Worm (Caenorhabditis elegans) whole organism, dauer: ENCODE measurements around the gene srx-6.
"Not testable (repeated sequence)": the region's sequence is repeated elsewhere in the genome, so short reads cannot be mapped to it uniquely, and the experiment has no call there.

Experiments used
- unc-62 ChIP-seq: sonication (generic microtip); optimal IDR thresholded peaks from 2 replicates; lab custom pipeline; 2017; ENCODE audit warnings: missing biosample characterization, missing genetic modification reagents, missing genetic modification characterization

srx-6 gene

DNA sequence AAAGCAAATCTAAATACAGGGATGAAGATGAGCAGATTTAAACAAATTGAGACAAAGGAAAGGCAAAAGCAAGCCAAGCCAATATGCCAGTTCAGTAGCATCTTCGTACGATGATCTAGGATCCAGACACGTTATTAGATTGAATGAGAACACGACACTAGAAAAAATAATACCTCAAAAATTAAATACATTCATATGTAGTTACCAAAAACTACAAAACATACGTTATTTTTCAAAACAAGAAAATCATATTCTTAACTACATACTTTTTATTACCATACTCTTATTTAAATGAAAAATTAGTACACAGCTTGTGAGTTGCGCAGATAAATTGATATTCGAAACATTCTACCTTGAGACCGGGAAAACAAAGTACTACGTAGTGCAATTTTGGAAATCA, at the start of gene srx-6:
srx-6 (minus strand) TSS at position 101 of the 400 bp plus-strand sequence.
- no peak for TF ChIP-seq unc-62 (GFP tag; lab: Kevin White, UChicago)

DNA sequence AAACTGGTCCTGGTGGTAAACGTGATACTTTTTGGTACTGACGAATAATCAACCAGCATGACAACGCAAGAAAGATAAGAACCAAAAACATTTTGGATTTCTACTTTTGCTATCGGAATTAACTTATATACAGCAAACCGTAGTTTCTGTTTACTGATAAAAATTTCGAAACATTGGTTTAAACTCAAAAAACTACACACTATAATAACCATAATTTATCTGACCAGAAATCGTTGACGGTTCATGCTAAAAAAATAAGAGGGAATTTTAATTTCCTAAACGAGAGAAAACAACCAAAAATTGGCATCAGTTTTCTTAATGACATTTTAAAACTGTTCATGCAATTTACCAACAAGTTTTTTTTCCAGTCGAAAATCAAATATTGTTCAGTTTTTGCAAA, 48.5 kb upstream of the srx-6 start, which contains the start of gene cyp-35A1:
cyp-35A1 (minus strand) TSS at position 101 of the 400 bp plus-strand sequence.
- no peak for TF ChIP-seq unc-62 (GFP tag; lab: Kevin White, UChicago)

DNA sequence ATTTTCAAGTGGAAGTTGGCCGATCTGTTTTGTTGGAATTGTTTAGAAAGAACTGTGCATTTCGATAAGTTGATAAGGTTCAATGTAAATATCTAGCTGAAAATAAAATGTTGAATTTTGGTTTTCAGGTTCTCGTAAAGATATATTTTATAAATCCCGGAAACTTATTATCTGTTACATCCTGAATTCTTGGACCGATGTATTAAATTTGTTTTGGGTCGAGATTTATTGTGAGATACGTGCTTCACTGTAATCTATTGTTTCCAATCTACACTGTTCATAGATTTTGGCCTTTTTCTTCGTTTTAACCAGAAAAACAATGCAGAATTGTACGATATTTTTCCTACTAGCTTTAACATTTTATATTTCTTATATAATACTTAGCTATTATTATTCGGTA, 44.0 kb upstream of the srx-6 start, which contains the start of gene C03G6.6:
C03G6.6 (plus strand) TSS at position 301 of the 400 bp plus-strand sequence.
- no peak for TF ChIP-seq unc-62 (GFP tag; lab: Kevin White, UChicago)

DNA sequence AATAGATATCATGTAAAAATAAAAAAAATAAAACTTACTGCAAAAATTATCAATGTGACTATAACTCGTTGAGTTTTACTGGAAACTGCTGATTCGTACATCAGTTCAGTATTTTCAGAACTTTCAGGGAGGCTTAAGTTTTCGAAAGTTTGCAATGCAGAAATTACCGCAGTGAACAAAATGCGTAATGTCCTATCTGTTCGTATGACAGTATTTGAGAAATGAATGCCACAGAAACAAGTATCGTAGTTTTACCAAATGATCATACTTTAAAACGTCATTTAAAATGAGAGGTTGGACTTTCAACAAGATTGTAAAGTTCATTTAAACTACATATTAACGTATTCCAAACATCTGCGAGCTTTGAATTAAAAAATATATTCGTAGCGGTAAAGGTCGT, 43.6 kb upstream of the srx-6 start, which contains the start of gene C03G6.21:
C03G6.21 (minus strand) TSS at position 101 of the 400 bp plus-strand sequence.
- no peak for TF ChIP-seq unc-62 (GFP tag; lab: Kevin White, UChicago)

DNA sequence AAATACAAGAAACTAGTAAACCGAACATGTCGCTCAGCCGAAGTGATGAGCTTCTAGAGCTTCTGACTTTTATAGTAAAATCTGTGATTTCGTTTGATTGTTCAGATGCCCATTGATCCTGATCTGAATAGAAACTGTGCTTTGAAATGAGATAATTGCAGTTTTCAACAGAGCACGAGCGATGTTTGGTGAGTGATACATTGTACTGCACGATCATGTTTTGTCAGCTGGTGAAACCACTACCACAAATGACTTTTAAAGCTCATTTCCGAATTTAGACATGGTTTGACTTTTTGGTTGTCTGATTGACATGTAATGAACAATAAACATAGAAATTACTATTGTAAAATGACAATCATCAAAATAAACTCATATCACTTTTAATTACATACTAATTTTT, 42.3 kb upstream of the srx-6 start, which contains the start of gene tag-293:
tag-293 (minus strand) TSS at position 101 of the 400 bp plus-strand sequence.
- TF ChIP-seq unc-62 (GFP tag; lab: Kevin White, UChicago): no peak

DNA sequence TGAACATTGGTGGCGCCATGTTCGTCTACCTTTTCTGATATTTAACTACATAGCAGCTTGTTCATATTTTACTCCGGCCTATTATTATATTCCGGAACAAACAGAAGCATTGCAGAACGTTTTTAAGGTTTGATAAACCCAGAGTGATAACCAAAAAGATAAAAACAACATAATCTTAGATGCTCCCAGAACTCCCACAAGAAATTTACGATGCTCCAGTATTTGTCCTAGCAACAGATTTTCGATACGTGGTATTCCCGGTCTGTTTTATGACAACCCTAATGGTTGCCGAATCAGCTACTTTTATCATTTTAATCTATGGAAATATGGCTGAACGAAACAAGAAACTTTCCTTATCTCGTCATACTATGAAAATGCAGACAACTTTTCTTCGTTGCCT, 40.5 kb upstream of the srx-6 start:
- no peak for TF ChIP-seq unc-62 (GFP tag; lab: Kevin White, UChicago)

DNA sequence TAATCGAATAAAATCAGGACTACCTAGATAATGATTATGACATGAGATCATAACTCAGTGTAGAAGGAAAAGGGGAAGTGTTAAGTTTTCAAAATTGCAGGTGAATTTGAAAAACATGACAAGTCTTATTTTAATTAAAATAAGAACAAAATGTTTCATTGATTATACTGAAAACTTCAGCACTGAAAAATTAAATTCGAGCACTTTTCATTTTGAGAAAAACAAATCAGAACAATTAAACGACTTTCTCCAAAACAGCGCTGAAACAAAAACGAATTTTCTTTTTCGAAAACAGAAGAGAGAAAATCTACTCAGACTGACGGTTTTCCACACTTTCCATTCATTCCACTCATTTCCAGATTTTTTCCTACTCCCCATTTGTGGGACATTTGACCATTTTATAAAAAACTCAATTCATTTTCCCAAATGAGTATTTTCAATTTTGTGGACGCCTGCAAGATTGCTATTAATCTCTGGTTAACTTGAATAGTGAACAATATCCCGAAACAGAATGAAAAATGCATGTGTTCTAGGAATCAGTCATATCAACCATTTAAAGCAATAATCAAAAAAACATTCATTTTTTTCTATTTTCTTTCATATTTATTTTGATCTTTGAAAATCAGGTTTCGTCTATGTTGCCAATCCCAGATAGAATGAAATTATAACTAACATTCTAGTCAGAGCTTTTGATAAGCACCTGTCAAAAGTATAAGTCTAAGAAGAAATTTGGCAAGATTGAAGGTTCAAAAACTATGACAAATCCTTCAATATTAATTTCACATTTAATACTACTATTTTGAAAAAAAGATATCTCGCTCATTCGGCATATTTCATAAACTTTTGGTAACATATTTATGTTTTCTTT, 39.3 kb upstream of the srx-6 start, which contains the start of the genes srh-231 and srh-275:
srh-231 (minus strand) TSS at position 51 of the 868 bp plus-strand sequence.
srh-275 (plus strand) TSS at position 818 of the 868 bp plus-strand sequence.
- TF ChIP-seq unc-62 (GFP tag; lab: Kevin White, UChicago): no peak

DNA sequence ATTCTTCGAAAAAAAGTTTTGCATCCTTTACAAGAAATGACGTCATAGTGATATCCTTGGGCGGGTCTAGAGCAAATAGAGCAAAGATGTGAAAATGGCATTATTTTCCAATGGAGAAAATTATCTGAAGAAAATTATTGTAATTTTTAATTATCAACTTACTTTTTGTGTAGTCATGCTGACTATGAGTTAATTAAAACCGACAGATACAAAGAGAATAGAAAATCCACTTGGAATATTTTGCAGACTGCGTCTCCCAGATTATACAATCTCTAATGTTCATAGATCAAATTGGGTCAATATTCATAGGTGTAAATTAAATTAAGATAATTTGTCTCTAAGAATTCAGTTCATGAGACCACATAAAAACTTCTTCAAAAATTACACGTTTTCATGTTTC, 36.4 kb upstream of the srx-6 start, which contains the start of gene nhr-149:
nhr-149 (minus strand) TSS at position 101 of the 400 bp plus-strand sequence.
- TF ChIP-seq unc-62 (GFP tag; lab: Kevin White, UChicago): no peak

DNA sequence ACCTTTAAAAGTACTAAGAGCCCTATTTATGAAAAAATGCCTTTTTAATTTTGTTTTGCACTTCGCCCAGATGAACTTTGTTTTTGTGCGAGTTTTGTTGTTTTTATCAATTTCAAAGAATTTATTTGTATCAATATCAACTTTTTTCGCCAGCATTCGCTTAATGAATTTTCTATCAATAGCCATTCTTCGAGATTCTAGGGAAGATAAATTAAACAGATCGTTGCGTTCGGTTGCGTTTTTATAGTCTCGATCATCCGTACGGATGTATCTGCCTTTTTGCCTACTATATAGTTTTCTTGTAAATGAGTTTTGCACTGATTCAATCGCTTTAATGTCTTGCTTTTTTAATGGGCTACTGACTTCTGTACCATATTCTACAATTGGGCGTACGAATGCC, 32.4 kb upstream of the srx-6 start, which contains the start of gene nhr-147:
nhr-147 (plus strand) TSS at position 301 of the 400 bp plus-strand sequence.
- TF ChIP-seq unc-62 (GFP tag; lab: Kevin White, UChicago): not testable (repeated sequence)

DNA sequence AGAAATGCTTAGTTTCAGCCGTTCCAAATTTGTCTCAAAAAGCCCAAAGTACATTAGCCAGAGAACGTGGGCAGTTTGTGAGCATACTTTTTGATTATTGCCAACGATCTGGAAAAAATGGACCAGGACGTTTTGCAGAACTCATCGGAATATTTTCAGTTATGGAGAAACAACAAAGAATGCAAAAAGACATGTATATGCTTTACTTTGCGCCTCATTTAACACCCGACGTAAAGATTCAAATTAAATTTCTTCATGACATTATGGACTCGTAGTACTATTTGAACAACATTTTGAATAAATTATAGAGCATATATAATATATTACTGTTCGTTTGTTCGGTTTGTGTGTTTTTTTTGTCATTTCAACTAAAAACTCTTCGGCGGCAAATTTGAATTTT, 30.4 kb upstream of the srx-6 start, which contains the start of gene srh-244:
srh-244 (plus strand) TSS at position 301 of the 400 bp plus-strand sequence.
- TF ChIP-seq unc-62 (GFP tag; lab: Kevin White, UChicago): no peak

DNA sequence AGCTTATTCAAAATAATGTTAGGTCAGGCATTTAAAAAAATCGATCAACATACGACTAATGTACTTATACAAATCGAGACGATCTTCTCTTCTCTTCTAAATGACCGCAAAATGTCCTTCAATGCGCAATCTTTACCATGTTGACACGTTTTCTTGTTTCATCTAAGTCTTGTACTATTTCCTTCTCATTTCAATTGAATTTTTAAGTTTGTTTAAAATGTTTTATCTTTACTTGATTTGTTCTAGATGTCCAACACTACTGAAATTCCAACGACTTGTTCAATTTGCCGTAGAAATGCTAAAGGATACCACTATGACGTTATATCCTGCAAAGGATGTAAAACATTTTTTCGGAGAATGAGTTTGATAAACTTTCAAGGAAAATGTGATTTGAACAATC, 28.8 kb upstream of the srx-6 start, which contains the start of the genes nhr-263 and nhr-148:
nhr-263 (minus strand) TSS at position 101 of the 400 bp plus-strand sequence.
nhr-148 (plus strand) TSS at position 215 of the 400 bp plus-strand sequence.
- no peak for TF ChIP-seq unc-62 (GFP tag; lab: Kevin White, UChicago)

DNA sequence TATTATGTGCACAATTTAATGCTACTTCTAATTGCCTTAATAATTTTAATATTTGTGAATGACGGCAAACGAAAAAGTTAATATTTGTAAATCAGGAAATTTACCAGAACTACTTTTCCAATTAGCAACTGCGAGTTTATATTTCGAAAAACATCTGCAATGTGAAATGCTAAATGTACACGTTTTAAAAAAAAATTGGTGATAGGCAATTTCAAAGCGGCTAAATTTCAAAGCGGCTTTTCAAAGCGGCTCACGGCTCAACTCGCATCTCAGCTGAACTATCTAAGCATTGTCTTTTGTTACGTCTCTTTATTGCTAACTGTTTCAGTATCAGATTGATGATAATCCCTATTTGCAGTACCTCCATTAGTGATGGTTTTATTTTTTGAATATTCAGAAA, 26.7 kb upstream of the srx-6 start, which contains the start of gene srh-187:
srh-187 (minus strand) TSS at position 101 of the 400 bp plus-strand sequence.
- no peak for TF ChIP-seq unc-62 (GFP tag; lab: Kevin White, UChicago)

DNA sequence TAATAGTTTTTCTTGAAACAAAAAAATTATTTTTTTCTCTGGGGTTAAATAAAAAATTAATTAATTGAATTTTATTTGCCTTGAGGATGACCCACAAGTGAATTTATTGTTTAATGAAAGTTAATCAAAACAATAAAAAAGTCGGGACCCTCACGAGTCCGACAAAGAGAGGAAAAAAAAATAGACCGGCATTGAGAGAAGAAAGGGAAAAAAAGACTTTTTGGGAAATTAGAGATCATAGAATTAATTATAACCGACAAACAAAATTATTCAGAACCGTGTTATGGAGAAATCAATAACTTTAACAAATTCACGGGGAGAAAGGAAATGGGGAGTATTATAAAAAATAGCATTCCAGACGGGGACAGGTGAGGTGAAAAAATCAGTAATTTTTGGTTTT, 24.1 kb upstream of the srx-6 start, which contains the start of gene F10G2.7:
F10G2.7 (minus strand) TSS at position 101 of the 400 bp plus-strand sequence.
- not testable (repeated sequence) for TF ChIP-seq unc-62 (GFP tag; lab: Kevin White, UChicago)

DNA sequence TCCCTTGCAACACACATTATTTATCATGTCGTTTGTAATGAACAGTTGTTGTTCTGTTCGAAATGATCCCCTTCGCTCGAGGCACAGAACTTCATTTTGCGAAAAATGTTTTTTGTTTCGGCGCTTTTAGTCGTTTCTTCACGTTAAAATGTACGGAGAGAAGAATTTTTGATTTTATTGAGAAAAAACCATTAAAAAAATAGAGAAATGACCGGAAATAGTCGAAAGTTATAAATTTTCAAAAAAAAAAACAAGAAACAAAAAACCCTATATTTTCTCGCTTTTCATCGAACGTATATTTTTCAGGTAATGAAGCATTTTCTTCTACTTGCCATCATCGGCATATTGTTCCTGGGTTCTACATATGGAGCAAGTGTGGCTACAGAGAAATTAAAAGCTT, 19.1 kb upstream of the srx-6 start, which contains the start of gene F10G2.1:
F10G2.1 (plus strand) TSS at position 301 of the 400 bp plus-strand sequence.
- no peak for TF ChIP-seq unc-62 (GFP tag; lab: Kevin White, UChicago)

DNA sequence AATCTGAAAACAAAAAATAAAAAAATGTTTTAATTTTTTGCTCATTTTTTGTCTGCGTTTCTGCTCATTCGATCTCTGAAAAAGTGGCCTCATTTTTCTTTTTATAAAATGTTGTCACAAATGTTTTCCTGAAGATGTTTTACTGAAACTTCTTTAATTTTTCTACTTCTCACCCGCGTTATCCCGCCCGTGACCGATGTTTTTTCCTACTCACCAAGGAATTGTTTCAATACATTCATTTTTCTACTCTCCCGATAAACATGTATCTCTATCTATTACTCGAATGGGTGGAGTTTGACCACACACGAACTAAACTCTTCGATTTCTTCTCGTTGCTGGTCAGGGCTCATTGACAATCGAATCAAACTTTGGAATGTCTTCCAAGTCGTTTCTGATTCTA, 17.7 kb upstream of the srx-6 start, which contains the start of gene F10G2.2:
F10G2.2 (plus strand) TSS at position 301 of the 400 bp plus-strand sequence.
- TF ChIP-seq unc-62 (GFP tag; lab: Kevin White, UChicago): no peak
